Fruit fly (Drosophila melanogaster): ENCODE results near the gene ghi.

Gene ghi

dm6 chr3L:9447239-9447777 lies 4.4 kb upstream of the ghi start:
- no peak for TF ChIP-seq CTCF (optimal IDR thresholded peaks at IDR 0.05)
- no peak for TF ChIP-seq CG8478 (optimal IDR thresholded peaks at IDR 0.05)

dm6 chr3L:9452422-9452821 lies 746 bp downstream of the ghi start:
- TF ChIP-seq CTCF (optimal IDR thresholded peaks at IDR 0.05), result no peak
- no peak for TF ChIP-seq CG8478 (optimal IDR thresholded peaks at IDR 0.05)

- TF ChIP-seq CG8478 (optimal IDR thresholded peaks at IDR 0.05) (no peak), CTCF (optimal IDR thresholded peaks at IDR 0.05) (peak in 1 of 2 experiments; percentile 23)
Observed at dm6 chr3L:9455819-9456388, 4.2 kb downstream of the ghi start, which contains the start of the genes phol and CG3552. phol (minus strand) TSS chr3L:9456281. CG3552 (plus strand) TSS chr3L:9456318.

dm6 chr3L:9456389-9456788 lies 4.7 kb downstream of the ghi start:
- TF ChIP-seq CTCF (optimal IDR thresholded peaks at IDR 0.05) (no peak), CG8478 (optimal IDR thresholded peaks at IDR 0.05) (no peak)

dm6 chr3L:9457619-9458092 lies 6.0 kb downstream of the ghi start, which contains the start of gene CG3437:
CG3437 (minus strand) TSS chr3L:9457669.
- no peak for TF ChIP-seq CG8478 (optimal IDR thresholded peaks at IDR 0.05)
- no peak for TF ChIP-seq CTCF (optimal IDR thresholded peaks at IDR 0.05)

- TF ChIP-seq CTCF (optimal IDR thresholded peaks at IDR 0.05), result peak in 1 of 2 experiments; percentile 20
- no peak for TF ChIP-seq CG8478 (optimal IDR thresholded peaks at IDR 0.05)
Observed at dm6 chr3L:9460775-9461491, 9.3 kb downstream of the ghi start, which contains the start of the genes CG3434 and CG44838. CG3434 (minus strand) TSS chr3L:9460799. CG44838 (plus strand) TSS chr3L:9461050.

- no peak for TF ChIP-seq CG8478 (optimal IDR thresholded peaks at IDR 0.05)
- no peak for TF ChIP-seq CTCF (optimal IDR thresholded peaks at IDR 0.05)
Observed at dm6 chr3L:9461670-9462246, 10.1 kb downstream of the ghi start.

dm6 chr3L:9462247-9462769 lies 10.6 kb downstream of the ghi start:
- no peak for TF ChIP-seq CG8478 (optimal IDR thresholded peaks at IDR 0.05)
- TF ChIP-seq CTCF (optimal IDR thresholded peaks at IDR 0.05), result no peak

- TF ChIP-seq CTCF (optimal IDR thresholded peaks at IDR 0.05) (no peak), CG8478 (optimal IDR thresholded peaks at IDR 0.05) (no peak)
Observed at dm6 chr3L:9462794-9463193, 11.1 kb downstream of the ghi start.

dm6 chr3L:9465652-9466244 lies 14.1 kb downstream of the ghi start:
- no peak for TF ChIP-seq CG8478 (optimal IDR thresholded peaks at IDR 0.05)
- no peak for TF ChIP-seq CTCF (optimal IDR thresholded peaks at IDR 0.05)

dm6 chr3L:9466595-9466994 lies 14.9 kb downstream of the ghi start:
- TF ChIP-seq CG8478 (optimal IDR thresholded peaks at IDR 0.05) (no peak), CTCF (optimal IDR thresholded peaks at IDR 0.05) (no peak)

dm6 chr3L:9467267-9467666 lies 15.6 kb downstream of the ghi start:
- TF ChIP-seq CG8478 (optimal IDR thresholded peaks at IDR 0.05), result no peak
- no peak for TF ChIP-seq CTCF (optimal IDR thresholded peaks at IDR 0.05)

dm6 chr3L:9467763-9468206 lies 16.1 kb downstream of the ghi start:
- TF ChIP-seq CTCF (optimal IDR thresholded peaks at IDR 0.05), result no peak
- no peak for TF ChIP-seq CG8478 (optimal IDR thresholded peaks at IDR 0.05)

- TF ChIP-seq CTCF (optimal IDR thresholded peaks at IDR 0.05) (no peak), CG8478 (optimal IDR thresholded peaks at IDR 0.05) (no peak)
Observed at dm6 chr3L:9468261-9468890, 16.7 kb downstream of the ghi start.
